Worm (Caenorhabditis elegans): ENCODE results near the gene W09G12.7.

- TF ChIP-seq fkh-2 (tag; optimal IDR thresholded peaks at IDR 0.05) (no peak), nhr-237 (tag; optimal IDR thresholded peaks at IDR 0.05) (no peak)
Measured at ce11 chrIV:1278945-1279344, 50.1 kb downstream of the W09G12.7 start.
